Fruit fly (Drosophila melanogaster) whole organism, adult: ENCODE data around the gene CG31267.

ENCODE experiments used
- CG11617 ChIP-seq: fragments of 200-800 bp; sonication (Bioruptor generic); optimal IDR thresholded peaks from 2 replicates; lab custom pipeline; 2017; ENCODE audit warnings: mild to moderate bottlenecking, missing biosample characterization, missing genetic modification reagents, missing genetic modification characterization
- CG12768 ChIP-seq: fragments of 200-800 bp; sonication (Bioruptor generic); optimal IDR thresholded peaks from 2 replicates; lab custom pipeline; 2017; ENCODE audit warnings: missing biosample characterization, missing genetic modification characterization, mild to moderate bottlenecking, moderate library complexity, missing genetic modification reagents
- CG14711 ChIP-seq: fragments of 200-800 bp; sonication (Bioruptor generic); optimal IDR thresholded peaks from 2 replicates; lab custom pipeline; 2018; ENCODE audit warnings: missing biosample characterization, mild to moderate bottlenecking, missing genetic modification characterization, moderate library complexity
- CG1620 ChIP-seq: fragments of 200-800 bp; sonication (Bioruptor generic); optimal IDR thresholded peaks from 2 replicates; lab custom pipeline; 2016; ENCODE audit warnings: missing biosample characterization, missing genetic modification characterization
- CG33017 ChIP-seq: fragments of 200-800 bp; sonication (Bioruptor generic); optimal IDR thresholded peaks from 2 replicates; lab custom pipeline; 2018; ENCODE audit warnings: missing biosample characterization, mild to moderate bottlenecking, missing genetic modification characterization, moderate library complexity
- CG5204 ChIP-seq: fragments of 200-800 bp; sonication (Bioruptor generic); optimal IDR thresholded peaks from 2 replicates; lab custom pipeline; 2016; ENCODE audit warnings: missing biosample characterization, missing genetic modification characterization
- CG7045 ChIP-seq: fragments of 200-800 bp; sonication (Bioruptor generic); optimal IDR thresholded peaks from 2 replicates; lab custom pipeline; 2017; ENCODE audit warnings: missing biosample characterization, mild to moderate bottlenecking, missing genetic modification characterization
- CG7101 ChIP-seq: fragments of 200-800 bp; sonication (Bioruptor generic); optimal IDR thresholded peaks from 2 replicates; lab custom pipeline; 2018; ENCODE audit warnings: missing biosample characterization, mild to moderate bottlenecking, missing genetic modification characterization, moderate library complexity
- Clk ChIP-seq: fragments of 200-800 bp; sonication (Bioruptor generic); optimal IDR thresholded peaks from 2 replicates; lab custom pipeline; 2017; ENCODE audit warnings: missing biosample characterization, missing genetic modification characterization
- Crg-1 ChIP-seq: fragments of 200-800 bp; sonication (Bioruptor generic); optimal IDR thresholded peaks from 2 replicates; lab custom pipeline; 2016; ENCODE audit warnings: missing biosample characterization, missing genetic modification characterization
- Hr96 ChIP-seq: fragments of 200-800 bp; sonication (Bioruptor generic); optimal IDR thresholded peaks from 2 replicates; lab custom pipeline; 2016; ENCODE audit warnings: missing biosample characterization, missing genetic modification characterization
- Mnt ChIP-seq: fragments of 200-800 bp; sonication (Bioruptor generic); optimal IDR thresholded peaks from 2 replicates; lab custom pipeline; 2016; ENCODE audit warnings: missing biosample characterization, mild to moderate bottlenecking, missing genetic modification characterization
- bab1 ChIP-seq: fragments of 200-800 bp; sonication (Bioruptor generic); optimal IDR thresholded peaks from 3 replicates; lab custom pipeline; 2019; ENCODE audit warnings: missing biosample characterization, mild to moderate bottlenecking, missing genetic modification characterization, moderate library complexity
- cic ChIP-seq: fragments of 200-800 bp; sonication (Bioruptor generic); optimal IDR thresholded peaks from 2 replicates; lab custom pipeline; 2017; ENCODE audit warnings: missing biosample characterization, mild to moderate bottlenecking, missing genetic modification characterization, moderate library complexity
- cnc ChIP-seq, 2 experiments: fragments of >200 bp; optimal IDR thresholded peaks; 2 replicates each; lab custom pipeline; 2017
- kay ChIP-seq: fragments of 200-800 bp; sonication (Bioruptor generic); peaks from one replicate; lab custom pipeline; 2016; ENCODE audit warnings: missing biosample characterization, missing genetic modification characterization, borderline replicate concordance
- ovo ChIP-seq: fragments of 200-800 bp; sonication (Bioruptor generic); optimal IDR thresholded peaks from 2 replicates; lab custom pipeline; 2016; ENCODE audit warnings: missing biosample characterization, missing genetic modification characterization
- pad ChIP-seq: fragments of 200-800 bp; sonication (Bioruptor generic); optimal IDR thresholded peaks from 3 replicates; lab custom pipeline; 2017; ENCODE audit warnings: missing biosample characterization, missing genetic modification characterization, mild to moderate bottlenecking, moderate library complexity, missing genetic modification reagents
- tj ChIP-seq: fragments of 200-800 bp; sonication (Bioruptor generic); optimal IDR thresholded peaks from 3 replicates; lab custom pipeline; 2017; ENCODE audit warnings: missing biosample characterization, mild to moderate bottlenecking, missing genetic modification characterization, moderate library complexity
- toe ChIP-seq: fragments of 200-800 bp; sonication (Bioruptor generic); optimal IDR thresholded peaks from 2 replicates; lab custom pipeline; 2016; ENCODE audit warnings: missing biosample characterization, missing genetic modification characterization

CG31267 gene

DNA sequence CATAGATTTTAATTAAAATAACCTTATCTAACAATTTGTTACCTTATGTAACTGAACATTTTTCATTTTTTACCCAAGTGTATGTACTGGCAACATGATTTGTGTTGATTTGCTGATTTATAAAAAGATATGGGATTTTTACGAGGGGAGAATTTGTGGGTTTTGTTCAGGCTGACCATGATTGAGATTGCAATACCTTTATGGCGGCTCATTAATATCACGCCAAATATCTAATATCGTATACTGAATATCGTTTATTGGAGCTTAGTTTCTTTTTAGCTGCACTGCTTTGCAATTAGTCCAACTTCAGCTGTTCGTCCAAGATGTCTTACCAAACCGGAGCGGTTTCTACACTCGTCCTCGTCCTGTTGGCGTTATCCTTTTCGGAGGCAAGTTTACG lies at the start of gene CG31267:
TSS of gene CG31267 (plus strand) at position 301 of the 400 bp plus-strand sequence.
- TF ChIP-seq Mnt (GFP tag; lab: Kevin White, UChicago) (no peak), CG7045 (no peak), CG14711 (tag; lab: Kevin White, UChicago) (no peak), CG12768 (GFP tag; lab: Kevin White, UChicago) (no peak), Hr96 (no peak), tj (no peak), Clk (GFP tag; lab: Kevin White, UChicago) (no peak), CG1620 (no peak), kay (GFP tag; lab: Kevin White, UChicago) (no peak), CG11617 (GFP tag; lab: Kevin White, UChicago) (no peak), CG7101 (tag; lab: Kevin White, UChicago) (no peak), toe (GFP tag; lab: Kevin White, UChicago) (no peak), Crg-1 (GFP tag; lab: Kevin White, UChicago) (no peak), ovo (GFP tag; lab: Kevin White, UChicago) (no peak), CG5204 (no peak), cic (GFP tag; lab: Kevin White, UChicago) (no peak), pad (GFP tag; lab: Kevin White, UChicago) (no peak), bab1 (no peak)

DNA sequence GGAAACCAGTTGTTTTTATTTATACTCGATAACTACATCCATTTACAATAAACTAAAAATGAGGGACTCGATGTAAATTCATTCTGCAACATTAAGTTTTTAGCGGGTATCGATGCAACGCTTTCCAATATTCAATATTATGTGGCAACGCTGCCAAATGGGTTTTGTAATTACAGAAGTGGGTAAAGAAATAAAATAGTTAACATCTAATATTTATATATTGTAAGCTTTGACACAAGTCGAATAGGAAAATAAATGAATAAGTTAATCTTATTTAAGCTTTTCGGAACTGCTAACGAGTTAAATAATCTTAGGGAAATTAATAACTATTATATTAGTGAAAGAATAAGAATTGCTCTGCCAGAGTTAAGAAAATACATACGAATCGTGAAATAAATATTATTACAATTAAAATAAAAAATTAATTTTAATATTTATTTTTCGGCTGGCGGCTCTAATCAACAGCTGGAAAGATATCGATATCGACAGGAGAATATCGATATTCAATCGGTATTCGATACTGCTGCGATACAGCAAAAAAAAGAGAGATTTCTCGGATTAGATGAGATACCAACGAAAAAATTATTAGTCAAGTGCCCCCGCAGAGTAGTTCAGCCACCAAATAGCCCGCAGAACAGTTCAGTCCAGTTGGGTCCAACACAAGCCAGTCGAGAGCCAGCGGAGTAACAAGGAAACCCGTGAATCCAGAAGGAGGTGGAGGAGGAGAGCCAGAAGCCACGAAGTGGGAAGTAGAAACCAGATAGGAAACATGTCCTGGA lies 48.8 kb upstream of the CG31267 start, which contains the start of gene GckIII:
TSS of gene GckIII (plus strand) at position 485 of the 779 bp plus-strand sequence.
- TF ChIP-seq CG14711 (tag; lab: Kevin White, UChicago) = peak; percentile 28
- no peak for TF ChIP-seq toe (GFP tag; lab: Kevin White, UChicago)

DNA sequence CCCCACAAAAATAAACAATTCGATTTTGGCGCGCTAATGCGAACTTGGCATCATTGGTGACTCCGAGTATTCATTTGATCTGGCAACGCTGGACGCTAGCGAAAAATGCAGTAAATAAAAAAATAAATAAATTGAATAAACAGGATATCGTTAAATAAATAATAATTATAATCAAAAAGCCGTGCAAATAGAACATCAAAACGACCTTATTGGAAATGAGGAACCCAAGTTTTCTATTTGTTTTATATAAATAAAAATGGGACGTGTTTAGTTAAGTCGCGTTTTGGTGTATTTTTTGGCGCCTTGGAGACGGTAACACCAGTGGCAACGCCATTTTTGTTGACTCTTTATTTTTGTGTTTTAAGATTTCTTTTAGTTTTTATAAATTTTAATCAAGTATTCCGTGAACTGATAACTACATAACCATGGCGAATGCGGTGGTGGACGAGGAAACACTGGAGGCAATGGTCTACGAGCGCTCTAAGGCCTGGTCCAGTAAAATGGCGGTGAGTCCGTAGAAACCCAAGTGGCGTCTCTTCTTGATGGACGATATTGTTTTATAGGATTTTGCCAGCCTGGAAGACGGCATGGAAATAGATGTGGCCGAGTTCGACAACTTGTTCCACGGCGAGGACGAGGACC lies 45.9 kb upstream of the CG31267 start, which contains the start of gene cal1:
TSS of gene cal1 (plus strand) at position 304 of the 642 bp plus-strand sequence.
- TF ChIP-seq CG33017 (no peak), CG11617 (GFP tag; lab: Kevin White, UChicago) (no peak), CG12768 (GFP tag; lab: Kevin White, UChicago) (no peak), Hr96 (no peak), Mnt (GFP tag; lab: Kevin White, UChicago) (no peak), CG5204 (no peak), CG14711 (tag; lab: Kevin White, UChicago) (no peak)

- TF ChIP-seq Hr96 = no peak
- TF ChIP-seq CG7045 = no peak
- no peak for TF ChIP-seq cic (GFP tag; lab: Kevin White, UChicago)
- no peak for TF ChIP-seq CG5204
- no peak for TF ChIP-seq CG7101 (tag; lab: Kevin White, UChicago)
- TF ChIP-seq Crg-1 (GFP tag; lab: Kevin White, UChicago) = no peak
- no peak for TF ChIP-seq Clk (GFP tag; lab: Kevin White, UChicago)
These were observed 25.1 kb upstream of the CG31267 start for dm6 chr3R:17108881-17109280.

DNA sequence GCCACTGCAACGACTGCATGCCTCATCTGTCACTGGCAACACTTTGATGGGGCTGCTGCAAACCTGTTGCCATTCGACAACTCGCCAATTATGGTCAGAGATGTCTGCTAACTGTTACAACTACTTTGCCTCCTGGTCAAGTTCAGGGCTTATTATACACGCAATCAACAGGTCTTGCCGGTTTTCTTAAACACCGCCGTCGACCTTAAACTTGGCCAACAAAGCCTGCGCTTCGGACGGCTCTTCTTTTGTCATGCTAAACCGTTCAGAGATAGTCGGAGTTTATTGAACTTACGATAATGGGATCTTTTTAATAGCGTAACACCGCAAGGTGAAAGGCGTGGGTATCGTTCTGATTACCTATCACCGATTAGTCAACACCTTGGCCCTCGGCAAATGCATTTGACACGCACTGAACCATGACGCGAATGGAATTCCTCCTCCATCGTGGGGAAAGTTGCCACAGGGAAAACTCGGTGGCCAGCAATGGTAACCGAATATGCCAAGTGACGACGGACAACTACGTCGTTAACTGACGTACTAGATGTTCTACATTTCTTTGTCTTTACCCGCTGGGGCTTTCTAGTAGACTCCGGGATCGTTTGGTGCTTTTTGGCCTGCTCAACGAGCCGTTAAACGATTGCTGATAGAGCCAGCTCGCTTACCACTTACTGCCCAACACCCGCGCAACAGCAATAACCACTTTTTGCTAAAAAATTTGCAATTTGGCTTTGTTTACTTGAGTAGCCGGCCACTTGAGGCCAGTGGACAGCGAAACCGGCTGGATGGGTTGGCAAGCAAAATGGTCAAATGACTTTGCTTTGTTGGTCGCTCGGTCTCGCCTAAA lies 22.9 kb upstream of the CG31267 start:
- TF ChIP-seq CG33017 (no peak), Hr96 (no peak), CG5204 (no peak), Mnt (GFP tag; lab: Kevin White, UChicago) (no peak), kay (GFP tag; lab: Kevin White, UChicago) (no peak), tj (no peak), bab1 (no peak), cnc (optimal IDR thresholded peaks at IDR 0.05; lab: Kevin White, UChicago) (no peak), pad (GFP tag; lab: Kevin White, UChicago) (no peak), CG7045 (no peak)

DNA sequence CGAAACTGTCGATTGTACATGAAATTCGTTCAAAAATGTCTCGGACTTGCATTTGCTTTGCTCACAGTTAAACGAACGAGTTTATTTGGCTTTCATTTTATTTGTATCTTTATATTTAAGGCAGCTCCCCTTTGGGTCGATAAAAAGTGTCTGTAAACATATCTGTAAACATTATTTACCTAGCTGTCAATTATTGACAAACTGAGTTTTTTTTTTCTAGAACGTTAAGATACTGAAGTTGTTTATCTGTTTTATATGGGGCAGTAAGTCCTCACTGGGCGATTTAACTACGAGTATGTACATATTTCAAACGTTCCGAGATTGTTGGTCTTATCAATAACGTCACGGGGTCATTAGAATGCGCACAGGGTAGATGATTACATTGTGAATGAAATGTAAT lies 18.3 kb upstream of the CG31267 start:
- TF ChIP-seq CG14711 (tag; lab: Kevin White, UChicago) (no peak), kay (GFP tag; lab: Kevin White, UChicago) (no peak), Hr96 (no peak), Crg-1 (GFP tag; lab: Kevin White, UChicago) (peak; percentile 68), pad (GFP tag; lab: Kevin White, UChicago) (no peak), CG12768 (GFP tag; lab: Kevin White, UChicago) (no peak), ovo (GFP tag; lab: Kevin White, UChicago) (peak; percentile 58), CG5204 (no peak), CG1620 (no peak), Clk (GFP tag; lab: Kevin White, UChicago) (no peak), cic (GFP tag; lab: Kevin White, UChicago) (peak; percentile 53), CG7101 (tag; lab: Kevin White, UChicago) (peak; percentile 38), toe (GFP tag; lab: Kevin White, UChicago) (no peak), bab1 (no peak), Mnt (GFP tag; lab: Kevin White, UChicago) (no peak), cnc (optimal IDR thresholded peaks at IDR 0.05; lab: Kevin White, UChicago) (no peak), CG33017 (peak; percentile 47), tj (peak; percentile 88), CG11617 (GFP tag; lab: Kevin White, UChicago) (peak; percentile 17), CG7045 (peak; percentile 8)
